Worm (Caenorhabditis elegans): ENCODE measurements around the gene Y57G11C.8.
"Not testable (repeated sequence)": the region's sequence is repeated elsewhere in the genome, so short reads cannot be mapped to it uniquely, and the experiment has no call there.

The Y57G11C.8 gene

ce11 chrIV:14760845-14761244 is 20.8 kb upstream of the Y57G11C.8 start, which contains the start of gene ptp-5.2:
Gene ptp-5.2 (minus strand): TSS chrIV:14760945.
- TF ChIP-seq F13H6.1 (tag; optimal IDR thresholded peaks at IDR 0.05) (no peak), dmd-4 (tag; optimal IDR thresholded peaks at IDR 0.05) (no peak), crh-2 (tag; optimal IDR thresholded peaks at IDR 0.05) (no peak), nhr-12 (tag; optimal IDR thresholded peaks at IDR 0.05) (no peak), ceh-82 (tag; optimal IDR thresholded peaks at IDR 0.05) (no peak), nhr-25 (tag; optimal IDR thresholded peaks at IDR 0.05) (no peak), lsy-2 (tag; optimal IDR thresholded peaks at IDR 0.05) (no peak), blmp-1 (tag; optimal IDR thresholded peaks at IDR 0.05; ENCODE audit: insufficient read depth) (no peak), ztf-11 (tag; optimal IDR thresholded peaks at IDR 0.05) (no peak), nhr-237 (tag; optimal IDR thresholded peaks at IDR 0.05) (no peak), nhr-21 (tag; optimal IDR thresholded peaks at IDR 0.05) (no peak), peb-1 (tag; optimal IDR thresholded peaks at IDR 0.05) (no peak), mbf-1 (tag; optimal IDR thresholded peaks at IDR 0.05) (no peak), nhr-23 (tag; optimal IDR thresholded peaks at IDR 0.05) (no peak), mdl-1 (tag; optimal IDR thresholded peaks at IDR 0.05) (no peak)

ce11 chrIV:14763348-14763747 is 18.3 kb upstream of the Y57G11C.8 start:
- TF ChIP-seq nhr-21 (tag; optimal IDR thresholded peaks at IDR 0.05) (peak; percentile 57), unc-55 (GFP tag; optimal IDR thresholded peaks at IDR 0.05) (peak; percentile 61), sma-9 (GFP tag; optimal IDR thresholded peaks at IDR 0.05) (peak; percentile 34), lin-13 (GFP tag; optimal IDR thresholded peaks at IDR 0.05) (peak; percentile 13), ama-1 (optimal IDR thresholded peaks at IDR 0.05) (peak; percentile 65), fos-1 (tag; optimal IDR thresholded peaks at IDR 0.05) (peak; percentile 53), lsy-2 (tag; optimal IDR thresholded peaks at IDR 0.05) (peak in 1 of 2 experiments; percentile 50), mab-5 (tag; optimal IDR thresholded peaks at IDR 0.05) (peak; percentile 20), mdl-1 (tag; optimal IDR thresholded peaks at IDR 0.05) (peak; percentile 43 to 65), sma-3 (GFP tag; optimal IDR thresholded peaks at IDR 0.05) (peak; percentile 27), crh-2 (tag; optimal IDR thresholded peaks at IDR 0.05) (peak; percentile 54), blmp-1 (tag; optimal IDR thresholded peaks at IDR 0.05; ENCODE audit: insufficient read depth) (peak; percentile 15), C34F6.9 (tag; optimal IDR thresholded peaks at IDR 0.05) (peak; percentile 82), nhr-6 (tag; optimal IDR thresholded peaks at IDR 0.05) (peak; percentile 21), nhr-129 (tag; optimal IDR thresholded peaks at IDR 0.05) (peak; percentile 86), F13H6.1 (tag; optimal IDR thresholded peaks at IDR 0.05) (peak; percentile 55)
- not testable (repeated sequence) for TF ChIP-seq sma-9 (tag; optimal IDR thresholded peaks at IDR 0.05)

ce11 chrIV:14763938-14764718 is 17.5 kb upstream of the Y57G11C.8 start:
- TF ChIP-seq lsy-2 (tag; optimal IDR thresholded peaks at IDR 0.05), result peak in 1 of 2 experiments; percentile 28
- no peak for TF ChIP-seq peb-1 (tag; optimal IDR thresholded peaks at IDR 0.05)
- TF ChIP-seq nhr-237 (tag; optimal IDR thresholded peaks at IDR 0.05), result no peak
- no peak for TF ChIP-seq skn-1 (tag; optimal IDR thresholded peaks at IDR 0.05)
- TF ChIP-seq ama-1 (optimal IDR thresholded peaks at IDR 0.05), result peak; percentile 81
- TF ChIP-seq ztf-1 (GFP tag; conservative IDR thresholded peaks at IDR 0.05), result no peak
- peak; percentile 39 for TF ChIP-seq ztf-4 (tag; optimal IDR thresholded peaks at IDR 0.05)
- TF ChIP-seq unc-39 (tag; optimal IDR thresholded peaks at IDR 0.05), result no peak
- TF ChIP-seq nhr-129 (tag; optimal IDR thresholded peaks at IDR 0.05), result no peak
- no peak for TF ChIP-seq elt-1 (tag; optimal IDR thresholded peaks at IDR 0.05)
- TF ChIP-seq egl-27 (tag; optimal IDR thresholded peaks at IDR 0.05), result no peak

ce11 chrIV:14764719-14765173 is 16.9 kb upstream of the Y57G11C.8 start:
- TF ChIP-seq zag-1 (tag; optimal IDR thresholded peaks at IDR 0.05) (no peak), sma-3 (GFP tag; optimal IDR thresholded peaks at IDR 0.05) (peak; percentile 8), snpc-4 (tag; optimal IDR thresholded peaks at IDR 0.05) (peak; percentile 34), mbf-1 (tag; optimal IDR thresholded peaks at IDR 0.05) (no peak)

ce11 chrIV:14765336-14765735 is 16.3 kb upstream of the Y57G11C.8 start, which contains the start of gene Y57G11C.5:
Gene Y57G11C.5 (minus strand): TSS chrIV:14765436.
- no peak for TF ChIP-seq crh-2 (tag; optimal IDR thresholded peaks at IDR 0.05)
- TF ChIP-seq sma-9 (GFP tag; optimal IDR thresholded peaks at IDR 0.05), result no peak
- no peak for TF ChIP-seq sma-9 (tag; optimal IDR thresholded peaks at IDR 0.05)
- no peak for TF ChIP-seq F13H6.1 (tag; optimal IDR thresholded peaks at IDR 0.05)
- no peak for TF ChIP-seq ZK546.5 (tag; optimal IDR thresholded peaks at IDR 0.05)
